Worm (Caenorhabditis elegans) whole organism, early embryonic: ENCODE measurements around the gene C49H3.16.
A peak's percentile ranks its signal among the peaks of the same experiment; 100 is the strongest.
"Not testable (repeated sequence)": the region's sequence is repeated elsewhere in the genome, so short reads cannot be mapped to it uniquely, and the experiment has no call there.

Experiments used
- B0310.2 ChIP-seq: sonication (generic microtip); optimal IDR thresholded peaks from 2 replicates; lab custom pipeline; 2016; ENCODE audit warnings: mild to moderate bottlenecking, missing genetic modification characterization, missing compliant biosample characterization
- F13C5.2 ChIP-seq: sonication (generic microtip); optimal IDR thresholded peaks from 2 replicates; lab custom pipeline; 2017; ENCODE audit warnings: mild to moderate bottlenecking, missing genetic modification characterization, inconsistent platforms, missing compliant biosample characterization
- ama-1 ChIP-seq: fragments of 150-350 bp; optimal IDR thresholded peaks from 2 replicates; lab custom pipeline; 2014
- ceh-36 ChIP-seq: sonication (generic microtip); optimal IDR thresholded peaks from 2 replicates; lab custom pipeline; 2016; ENCODE audit warnings: missing genetic modification characterization, inconsistent platforms, missing compliant biosample characterization
- ets-7 ChIP-seq: sonication (generic microtip); optimal IDR thresholded peaks from 2 replicates; lab custom pipeline; 2016; ENCODE audit warnings: missing genotype, missing genetic modification characterization, missing compliant biosample characterization
- flt-1 ChIP-seq: fragments of 200-800 bp; sonication (Bioruptor generic); IDR thresholded peaks from 2 replicates; pipeline ENCODE4 v1.3.6; 2022; ENCODE audit warnings: missing genetic modification characterization, missing compliant biosample characterization
- hmbx-1 ChIP-seq: sonication (generic microtip); optimal IDR thresholded peaks from 2 replicates; lab custom pipeline; 2016; ENCODE audit warnings: mild to moderate bottlenecking, missing genetic modification characterization, missing compliant biosample characterization
- hmg-4 ChIP-seq: fragments of 200-800 bp; sonication (Bioruptor generic); optimal IDR thresholded peaks from 2 replicates; lab custom pipeline; 2018; ENCODE audit warnings: mild to moderate bottlenecking, missing genetic modification characterization, missing compliant biosample characterization
- hnd-1 ChIP-seq: sonication (generic microtip); optimal IDR thresholded peaks from 2 replicates; lab custom pipeline; 2016; ENCODE audit warnings: missing genetic modification characterization, missing compliant biosample characterization
- pes-1 ChIP-seq: fragments of 200-800 bp; sonication (Bioruptor generic); IDR thresholded peaks from 2 replicates; pipeline ENCODE4 v1.3.6; 2022; ENCODE audit warnings: missing genetic modification reagents, missing genetic modification characterization, missing compliant biosample characterization
- tbx-11 ChIP-seq: fragments of 200-800 bp; sonication (Bioruptor generic); IDR thresholded peaks from 2 replicates; pipeline ENCODE4 v1.3.6; 2022; ENCODE audit warnings: missing genetic modification characterization, missing compliant biosample characterization
- tbx-37 ChIP-seq: fragments of 200-800 bp; sonication (Bioruptor generic); conservative IDR thresholded peaks from 2 replicates; pipeline ENCODE4 v1.3.6; 2022; ENCODE audit warnings: missing genetic modification reagents, missing genetic modification characterization, missing compliant biosample characterization

DNA sequence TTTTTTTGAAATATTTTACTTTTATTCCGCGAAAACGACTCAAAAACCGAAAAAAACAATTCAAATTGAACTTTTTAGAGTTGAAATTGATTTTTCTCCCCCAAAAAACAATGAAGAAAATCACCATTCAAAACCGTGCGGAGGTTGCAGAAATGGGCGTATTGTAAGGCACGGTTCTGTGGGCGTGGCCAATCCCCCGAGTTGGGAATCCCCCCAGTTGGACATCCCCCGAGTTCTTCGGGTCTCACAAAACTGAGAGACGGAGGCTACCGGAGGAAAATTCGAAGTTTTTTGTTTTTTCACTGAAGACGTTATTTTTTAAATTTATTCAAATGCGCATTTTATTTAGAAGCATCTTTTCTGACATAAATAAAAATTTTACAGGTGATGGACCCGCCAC is 28.1 kb downstream of the C49H3.16 start, which contains the start of gene mcm-3AP:
- TF ChIP-seq ets-7 (tag; lab: Kevin White, UChicago); hnd-1 (tag; lab: Kevin White, UChicago); flt-1 (GFP tag; lab: Robert Waterston, UW); ama-1; hmbx-1 (tag; lab: Kevin White, UChicago); B0310.2 (tag; lab: Kevin White, UChicago); hmg-4 (GFP tag; lab: Kevin White, UChicago); ceh-36; F13C5.2 (tag; lab: Kevin White, UChicago); tbx-11: not testable (repeated sequence)
- peak; percentile 79 for TF ChIP-seq pes-1 (GFP tag; lab: Robert Waterston, UW)
- TF ChIP-seq tbx-37 (GFP tag; lab: Robert Waterston, UW) = peak; percentile 72
